Worm (Caenorhabditis elegans) whole organism, mixed stage, embryonic: ENCODE results near the gene F10E9.12.

Experiments
- M03D4.4 ChIP-seq: sonication (generic microtip); optimal IDR thresholded peaks from 2 replicates; lab custom pipeline; 2017; ENCODE audit warnings: mild to moderate bottlenecking, missing genetic modification characterization, missing compliant biosample characterization
- bed-3 ChIP-seq: fragments of 200-800 bp; sonication (Bioruptor generic); optimal IDR thresholded peaks from 3 replicates; lab custom pipeline; 2018; ENCODE audit warnings: mild to moderate bottlenecking, missing genetic modification characterization, moderate library complexity, missing compliant biosample characterization
- blmp-1 ChIP-seq: fragments of 150-350 bp; optimal IDR thresholded peaks from 2 replicates; lab custom pipeline; 2014; ENCODE audit warnings: missing biosample characterization, missing genetic modification characterization
- ceh-39 ChIP-seq: fragments of 150-350 bp; optimal IDR thresholded peaks from 2 replicates; lab custom pipeline; 2014; ENCODE audit warnings: missing biosample characterization, missing genetic modification characterization
- ceh-83 ChIP-seq: fragments of 200-800 bp; sonication (Bioruptor generic); optimal IDR thresholded peaks from 2 replicates; lab custom pipeline; 2018; ENCODE audit warnings: mild to moderate bottlenecking, missing genetic modification characterization, missing compliant biosample characterization
- ces-1 ChIP-seq: fragments of 150-350 bp; optimal IDR thresholded peaks from 2 replicates; lab custom pipeline; 2014; ENCODE audit warnings: missing biosample characterization, missing genetic modification reagents, missing genetic modification characterization
- cnd-1 ChIP-seq: fragments of 200-800 bp; sonication (Bioruptor generic); optimal IDR thresholded peaks from 2 replicates; lab custom pipeline; 2018; ENCODE audit warnings: mild to moderate bottlenecking, missing genetic modification characterization, missing compliant biosample characterization
- drap-1 ChIP-seq: fragments of 200-800 bp; sonication (Bioruptor generic); optimal IDR thresholded peaks from 3 replicates; lab custom pipeline; 2018; ENCODE audit warnings: mild to moderate bottlenecking, missing genetic modification characterization, missing compliant biosample characterization
- elt-1 ChIP-seq: sonication (generic microtip); optimal IDR thresholded peaks from 2 replicates; lab custom pipeline; 2017; ENCODE audit warnings: missing genetic modification characterization, mild to moderate bottlenecking, missing compliant biosample characterization, antibody characterized with exemption, moderate library complexity, borderline replicate concordance; ENCODE audit not compliant: insufficient read depth
- elt-3 ChIP-seq: fragments of 150-350 bp; optimal IDR thresholded peaks from 2 replicates; lab custom pipeline; 2014; ENCODE audit warnings: missing biosample characterization, missing genetic modification characterization
- flh-1 ChIP-seq: fragments of 200-800 bp; sonication (Bioruptor generic); optimal IDR thresholded peaks from 2 replicates; lab custom pipeline; 2018; ENCODE audit warnings: mild to moderate bottlenecking, missing genetic modification characterization, moderate library complexity, missing compliant biosample characterization
- ham-2 ChIP-seq: fragments of 200-800 bp; sonication (Bioruptor generic); optimal IDR thresholded peaks from 2 replicates; lab custom pipeline; 2018; ENCODE audit warnings: mild to moderate bottlenecking, missing genetic modification characterization, missing compliant biosample characterization
- hlh-1 ChIP-seq: fragments of 150-350 bp; optimal IDR thresholded peaks from 2 replicates; lab custom pipeline; 2014; ENCODE audit warnings: missing biosample characterization, missing genetic modification reagents, missing genetic modification characterization
- lin-13 ChIP-seq: fragments of 150-350 bp; optimal IDR thresholded peaks from 2 replicates; lab custom pipeline; 2014; ENCODE audit warnings: missing biosample characterization, missing genetic modification characterization
- lin-32 ChIP-seq: fragments of 200-800 bp; sonication (Bioruptor generic); optimal IDR thresholded peaks from 2 replicates; lab custom pipeline; 2018; ENCODE audit warnings: mild to moderate bottlenecking, missing genetic modification characterization, missing compliant biosample characterization
- lsy-2 ChIP-seq: fragments of 150-350 bp; optimal IDR thresholded peaks from 2 replicates; lab custom pipeline; 2014; ENCODE audit warnings: missing biosample characterization, missing genetic modification characterization
- mab-5 ChIP-seq: fragments of 150-350 bp; optimal IDR thresholded peaks from 2 replicates; lab custom pipeline; 2014; ENCODE audit warnings: missing biosample characterization, missing genetic modification characterization
- mep-1 ChIP-seq: fragments of 150-350 bp; optimal IDR thresholded peaks from 2 replicates; lab custom pipeline; 2017; ENCODE audit warnings: missing biosample characterization, missing genetic modification reagents, missing genetic modification characterization, inconsistent platforms
- mls-2 ChIP-seq: sonication (generic microtip); optimal IDR thresholded peaks from 2 replicates; lab custom pipeline; 2016; ENCODE audit warnings: mild to moderate bottlenecking, missing genetic modification characterization, moderate library complexity, missing compliant biosample characterization
- nhr-12 ChIP-seq: fragments of 150-350 bp; optimal IDR thresholded peaks from 2 replicates; lab custom pipeline; 2014; ENCODE audit warnings: missing biosample characterization, missing genetic modification characterization
- nhr-2 ChIP-seq: fragments of 150-350 bp; optimal IDR thresholded peaks from 2 replicates; lab custom pipeline; 2014; ENCODE audit warnings: missing biosample characterization, missing genetic modification characterization
- nhr-237 ChIP-seq: fragments of 150-350 bp; optimal IDR thresholded peaks from 2 replicates; lab custom pipeline; 2014; ENCODE audit warnings: missing biosample characterization, missing genetic modification characterization
- nhr-76 ChIP-seq: sonication (generic microtip); optimal IDR thresholded peaks from 2 replicates; lab custom pipeline; 2017; ENCODE audit warnings: missing biosample characterization, missing genetic modification characterization
- pha-4 ChIP-seq: fragments of 150-350 bp; optimal IDR thresholded peaks from 2 replicates; lab custom pipeline; 2018; ENCODE audit warnings: missing biosample characterization, missing genetic modification reagents, missing genetic modification characterization
- sem-2 ChIP-seq: fragments of 200-800 bp; sonication (Bioruptor generic); optimal IDR thresholded peaks from 2 replicates; lab custom pipeline; 2018; ENCODE audit warnings: mild to moderate bottlenecking, missing genetic modification characterization, missing compliant biosample characterization
- snpc-4 ChIP-seq: fragments of 150-350 bp; optimal IDR thresholded peaks from 2 replicates; lab custom pipeline; 2014; ENCODE audit warnings: missing biosample characterization, missing genetic modification characterization
- sptf-1 ChIP-seq: sonication (generic microtip); optimal IDR thresholded peaks from 2 replicates; lab custom pipeline; 2017; ENCODE audit warnings: mild to moderate bottlenecking, missing genetic modification characterization, moderate library complexity, missing compliant biosample characterization
- tbx-8 ChIP-seq: fragments of 200-800 bp; sonication (Bioruptor generic); optimal IDR thresholded peaks from 2 replicates; lab custom pipeline; 2018; ENCODE audit warnings: mild to moderate bottlenecking, missing genetic modification characterization, moderate library complexity, missing compliant biosample characterization
- unc-120 ChIP-seq: sonication (generic microtip); optimal IDR thresholded peaks from 2 replicates; lab custom pipeline; 2017; ENCODE audit warnings: missing genetic modification characterization, missing compliant biosample characterization; ENCODE audit not compliant: poor library complexity, severe bottlenecking
- unc-39 ChIP-seq: fragments of 150-350 bp; optimal IDR thresholded peaks from 2 replicates; lab custom pipeline; 2014; ENCODE audit warnings: missing biosample characterization, missing genetic modification characterization
- unc-62 ChIP-seq: fragments of 150-350 bp; optimal IDR thresholded peaks from 2 replicates; lab custom pipeline; 2014; ENCODE audit warnings: missing biosample characterization, missing genetic modification reagents, missing genetic modification characterization
- zip-8 ChIP-seq: fragments of 150-350 bp; optimal IDR thresholded peaks from 2 replicates; lab custom pipeline; 2014; ENCODE audit warnings: missing biosample characterization, missing genetic modification characterization

Gene F10E9.12

ce11 chrIII:8299078-8299587 is 25.2 kb upstream of the F10E9.12 start:
- no peak for TF ChIP-seq lin-32 (GFP tag; lab: Kevin White, UChicago)
- no peak for TF ChIP-seq snpc-4 (tag; lab: Kevin White, UChicago)
- peak; percentile 97 for TF ChIP-seq hlh-1 (tag; lab: Kevin White, UChicago)
- TF ChIP-seq ham-2 (GFP tag; lab: Kevin White, UChicago): no peak
- no peak for TF ChIP-seq nhr-2
- TF ChIP-seq ces-1 (GFP tag; lab: Kevin White, UChicago): peak; percentile 58
- no peak for TF ChIP-seq sem-2 (GFP tag; lab: Kevin White, UChicago)
- TF ChIP-seq elt-1 (tag; lab: Kevin White, UChicago): no peak
- no peak for TF ChIP-seq ceh-39
- TF ChIP-seq drap-1 (GFP tag; lab: Kevin White, UChicago): no peak
- TF ChIP-seq nhr-76 (tag; lab: Kevin White, UChicago): no peak
- TF ChIP-seq lsy-2: no peak
- TF ChIP-seq cnd-1 (tag; lab: Kevin White, UChicago): no peak
- TF ChIP-seq elt-3: no peak
- TF ChIP-seq unc-62 (GFP tag; lab: Kevin White, UChicago): peak; percentile 84
- peak; percentile 37 for TF ChIP-seq unc-120
- TF ChIP-seq M03D4.4: no peak
- TF ChIP-seq ceh-83 (GFP tag; lab: Kevin White, UChicago): no peak

- TF ChIP-seq ceh-83 (GFP tag; lab: Kevin White, UChicago) (no peak), flh-1 (no peak), nhr-76 (tag; lab: Kevin White, UChicago) (no peak), snpc-4 (tag; lab: Kevin White, UChicago) (no peak), mep-1 (no peak), sptf-1 (tag; lab: Kevin White, UChicago) (no peak), lsy-2 (no peak), sem-2 (GFP tag; lab: Kevin White, UChicago) (no peak), ces-1 (GFP tag; lab: Kevin White, UChicago) (no peak)
These were observed 24.6 kb upstream of the F10E9.12 start for ce11 chrIII:8299734-8300133.

- TF ChIP-seq ces-1 (GFP tag; lab: Kevin White, UChicago): peak; percentile 54
- TF ChIP-seq hlh-1 (tag; lab: Kevin White, UChicago): no peak
- TF ChIP-seq lin-13: no peak
- no peak for TF ChIP-seq unc-39 (tag; lab: Kevin White, UChicago)
- no peak for TF ChIP-seq unc-62 (GFP tag; lab: Kevin White, UChicago)
- TF ChIP-seq cnd-1 (tag; lab: Kevin White, UChicago): peak; percentile 8
- TF ChIP-seq elt-3: no peak
- no peak for TF ChIP-seq drap-1 (GFP tag; lab: Kevin White, UChicago)
- no peak for TF ChIP-seq mep-1
- TF ChIP-seq sem-2 (GFP tag; lab: Kevin White, UChicago): no peak
- no peak for TF ChIP-seq bed-3 (GFP tag; lab: Kevin White, UChicago)
- TF ChIP-seq lsy-2: no peak
- TF ChIP-seq nhr-12 (tag; lab: Kevin White, UChicago): no peak
- TF ChIP-seq snpc-4 (tag; lab: Kevin White, UChicago): no peak
- no peak for TF ChIP-seq nhr-76 (tag; lab: Kevin White, UChicago)
- no peak for TF ChIP-seq flh-1
- no peak for TF ChIP-seq lin-32 (GFP tag; lab: Kevin White, UChicago)
- peak; percentile 65 for TF ChIP-seq ceh-83 (GFP tag; lab: Kevin White, UChicago)
- TF ChIP-seq blmp-1 (tag; lab: Kevin White, UChicago): no peak
- no peak for TF ChIP-seq zip-8 (tag; lab: Kevin White, UChicago)
- no peak for TF ChIP-seq elt-1 (tag; lab: Kevin White, UChicago)
- no peak for TF ChIP-seq nhr-237
- peak; percentile 15 for TF ChIP-seq mls-2 (tag; lab: Kevin White, UChicago)
- TF ChIP-seq ceh-39: no peak
- peak; percentile 27 for TF ChIP-seq pha-4 (tag; lab: Kevin White, UChicago)
- no peak for TF ChIP-seq mab-5 (tag; lab: Kevin White, UChicago)
These were observed 23.4 kb upstream of the F10E9.12 start for ce11 chrIII:8300860-8301396.

- TF ChIP-seq zip-8 (tag; lab: Kevin White, UChicago) (peak; percentile 95), tbx-8 (GFP tag; lab: Kevin White, UChicago) (no peak)
These were observed 20.9 kb upstream of the F10E9.12 start for ce11 chrIII:8303440-8303839.
